Worm (Caenorhabditis elegans) whole organism, L4/young adult: Measurements from ENCODE around the gene Y54F10BM.20.

ENCODE experiments used
- W03F9.2 ChIP-seq: fragments of 150-350 bp; optimal IDR thresholded peaks from 2 replicates; lab custom pipeline; 2014; ENCODE audit warnings: missing biosample characterization, missing genetic modification characterization
- dao-5 ChIP-seq: sonication (generic microtip); optimal IDR thresholded peaks from 2 replicates; lab custom pipeline; 2016; ENCODE audit warnings: missing genotype, missing genetic modification characterization, moderate library complexity, missing compliant biosample characterization
- him-1 ChIP-seq: sonication (generic microtip); optimal IDR thresholded peaks from 2 replicates; lab custom pipeline; 2016; ENCODE audit warnings: missing genotype, missing genetic modification reagents, missing genetic modification characterization, missing compliant biosample characterization

Y54F10BM.20 gene

ce11 chrIII:2343273-2343672, 35.2 kb downstream of the Y54F10BM.20 start, which contains the start of gene phf-5:
phf-5 (plus strand) TSS chrIII:2343573.
- no peak for TF ChIP-seq him-1
- no peak for TF ChIP-seq W03F9.2 (tag; lab: Kevin White, UChicago)
- TF ChIP-seq dao-5 (tag; lab: Kevin White, UChicago) = no peak

- no peak for TF ChIP-seq W03F9.2 (tag; lab: Kevin White, UChicago)
- TF ChIP-seq him-1 = no peak
- no peak for TF ChIP-seq dao-5 (tag; lab: Kevin White, UChicago)
Measured at ce11 chrIII:2347291-2347690, 39.2 kb downstream of the Y54F10BM.20 start, which contains the start of gene gip-1. gip-1 (plus strand) TSS chrIII:2347591.

- TF ChIP-seq W03F9.2 (tag; lab: Kevin White, UChicago) (no peak), dao-5 (tag; lab: Kevin White, UChicago) (no peak), him-1 (no peak)
Measured at ce11 chrIII:2349956-2350355, 41.9 kb downstream of the Y54F10BM.20 start.
